Worm (Caenorhabditis elegans) whole organism, L2 larva: ENCODE data around the gene gcc-2.

Source experiments
- C34F6.9 ChIP-seq: fragments of 150-350 bp; optimal IDR thresholded peaks from 2 replicates; lab custom pipeline; 2014; ENCODE audit warnings: missing biosample characterization, missing genetic modification characterization
- F13H6.1 ChIP-seq: sonication (generic microtip); optimal IDR thresholded peaks from 2 replicates; lab custom pipeline; 2016; ENCODE audit warnings: missing genetic modification characterization, missing compliant biosample characterization
- Y55F3AM.14 ChIP-seq: fragments of 200-800 bp; sonication (Bioruptor generic); optimal IDR thresholded peaks from 2 replicates; lab custom pipeline; 2018; ENCODE audit warnings: mild to moderate bottlenecking, missing genetic modification characterization, missing compliant biosample characterization
- ZK546.5 ChIP-seq: sonication (generic microtip); optimal IDR thresholded peaks from 2 replicates; lab custom pipeline; 2017; ENCODE audit warnings: missing biosample characterization, missing genetic modification characterization
- alr-1 ChIP-seq: fragments of 150-350 bp; optimal IDR thresholded peaks from 2 replicates; lab custom pipeline; 2014; ENCODE audit warnings: missing biosample characterization, missing genetic modification characterization
- aly-2 ChIP-seq: fragments of 150-350 bp; optimal IDR thresholded peaks from 2 replicates; lab custom pipeline; 2014; ENCODE audit warnings: missing biosample characterization, missing genetic modification characterization
- blmp-1 ChIP-seq: sonication (generic microtip); optimal IDR thresholded peaks from 2 replicates; lab custom pipeline; 2017; ENCODE audit warnings: missing genetic modification characterization, mild to moderate bottlenecking, missing compliant biosample characterization, antibody characterized with exemption, moderate library complexity; ENCODE audit not compliant: insufficient read depth
- ceh-16 ChIP-seq: fragments of 150-350 bp; optimal IDR thresholded peaks from 2 replicates; lab custom pipeline; 2014; ENCODE audit warnings: missing biosample characterization, missing genetic modification characterization
- ceh-82 ChIP-seq: fragments of 150-350 bp; optimal IDR thresholded peaks from 2 replicates; lab custom pipeline; 2014; ENCODE audit warnings: missing biosample characterization, missing genetic modification characterization
- crh-2 ChIP-seq: sonication (generic microtip); optimal IDR thresholded peaks from 2 replicates; lab custom pipeline; 2017; ENCODE audit warnings: missing biosample characterization, missing genetic modification characterization
- dmd-4 ChIP-seq: sonication (generic microtip); optimal IDR thresholded peaks from 2 replicates; lab custom pipeline; 2017; ENCODE audit warnings: missing biosample characterization, missing genetic modification characterization
- elt-1 ChIP-seq: fragments of 150-350 bp; optimal IDR thresholded peaks from 2 replicates; lab custom pipeline; 2014; ENCODE audit warnings: missing biosample characterization, missing genetic modification characterization
- elt-3 ChIP-seq: sonication (generic microtip); optimal IDR thresholded peaks from 2 replicates; lab custom pipeline; 2017; ENCODE audit warnings: missing biosample characterization, missing genetic modification characterization
- fos-1 ChIP-seq: fragments of 150-350 bp; optimal IDR thresholded peaks from 2 replicates; lab custom pipeline; 2014; ENCODE audit warnings: missing biosample characterization, missing genetic modification characterization
- gmeb-1 ChIP-seq: fragments of 150-350 bp; optimal IDR thresholded peaks from 2 replicates; lab custom pipeline; 2014; ENCODE audit warnings: missing biosample characterization, missing genetic modification characterization
- lin-13 ChIP-seq: fragments of 150-350 bp; optimal IDR thresholded peaks from 2 replicates; lab custom pipeline; 2014; ENCODE audit warnings: missing biosample characterization, missing genetic modification reagents, missing genetic modification characterization
- lin-39 ChIP-seq: fragments of 150-350 bp; optimal IDR thresholded peaks from 2 replicates; lab custom pipeline; 2014; ENCODE audit warnings: missing biosample characterization, missing genetic modification reagents, missing genetic modification characterization
- lsy-2 ChIP-seq, 2 experiments: fragments of 150-350 bp in 1 of 2; sonication (generic microtip) in 1 of 2; optimal IDR thresholded peaks; 2 replicates each; lab custom pipeline; 2014 to 2017; ENCODE audit warnings: missing biosample characterization in 2 of 2, missing genetic modification characterization in 2 of 2
- mdl-1 ChIP-seq, 2 experiments: fragments of 150-350 bp in 1 of 2; sonication (generic microtip) in 1 of 2; optimal IDR thresholded peaks; 2 replicates each; lab custom pipeline; 2017; ENCODE audit warnings: missing biosample characterization in 2 of 2, missing genetic modification characterization in 2 of 2
- nhr-10 ChIP-seq: sonication (generic microtip); optimal IDR thresholded peaks from 2 replicates; lab custom pipeline; 2017; ENCODE audit warnings: missing biosample characterization, missing genetic modification characterization
- nhr-12 ChIP-seq: fragments of 150-350 bp; optimal IDR thresholded peaks from 2 replicates; lab custom pipeline; 2014; ENCODE audit warnings: missing biosample characterization, missing genetic modification characterization
- nhr-129 ChIP-seq: fragments of 150-350 bp; optimal IDR thresholded peaks from 2 replicates; lab custom pipeline; 2014; ENCODE audit warnings: missing biosample characterization, missing genetic modification characterization
- nhr-21 ChIP-seq: fragments of 150-350 bp; optimal IDR thresholded peaks from 2 replicates; lab custom pipeline; 2014; ENCODE audit warnings: missing biosample characterization, missing genetic modification characterization
- nhr-25 ChIP-seq: fragments of 150-350 bp; sonication (generic microtip); optimal IDR thresholded peaks from 3 replicates; lab custom pipeline; 2014; ENCODE audit warnings: missing biosample characterization, missing genetic modification characterization
- nhr-6 ChIP-seq: fragments of 150-350 bp; optimal IDR thresholded peaks from 2 replicates; lab custom pipeline; 2014; ENCODE audit warnings: missing biosample characterization, missing genetic modification characterization
- peb-1 ChIP-seq: fragments of 150-350 bp; optimal IDR thresholded peaks from 2 replicates; lab custom pipeline; 2014; ENCODE audit warnings: missing biosample characterization, missing genetic modification characterization
- sem-4 ChIP-seq: fragments of 150-350 bp; optimal IDR thresholded peaks from 2 replicates; lab custom pipeline; 2014; ENCODE audit warnings: missing biosample characterization, missing genetic modification reagents, missing genetic modification characterization
- sma-3 ChIP-seq: sonication (generic microtip); optimal IDR thresholded peaks from 2 replicates; lab custom pipeline; 2016; ENCODE audit warnings: missing genetic modification reagents, missing genetic modification characterization, missing compliant biosample characterization
- sma-9 ChIP-seq, 2 experiments: fragments of 150-350 bp in 1 of 2; sonication (generic microtip) in 1 of 2; optimal IDR thresholded peaks; 2 replicates each; lab custom pipeline; 2014 to 2016; ENCODE audit warnings: missing genetic modification characterization in 2 of 2, mild to moderate bottlenecking in 1 of 2, missing biosample characterization in 1 of 2, missing compliant biosample characterization in 1 of 2, missing genetic modification reagents in 1 of 2, moderate library complexity in 1 of 2
- unc-39 ChIP-seq: fragments of 150-350 bp; optimal IDR thresholded peaks from 2 replicates; lab custom pipeline; 2014; ENCODE audit warnings: missing biosample characterization, missing genetic modification characterization
- unc-62 ChIP-seq: fragments of 150-350 bp; optimal IDR thresholded peaks from 2 replicates; lab custom pipeline; 2014; ENCODE audit warnings: missing biosample characterization, missing genetic modification reagents, missing genetic modification characterization

The gcc-2 gene

DNA sequence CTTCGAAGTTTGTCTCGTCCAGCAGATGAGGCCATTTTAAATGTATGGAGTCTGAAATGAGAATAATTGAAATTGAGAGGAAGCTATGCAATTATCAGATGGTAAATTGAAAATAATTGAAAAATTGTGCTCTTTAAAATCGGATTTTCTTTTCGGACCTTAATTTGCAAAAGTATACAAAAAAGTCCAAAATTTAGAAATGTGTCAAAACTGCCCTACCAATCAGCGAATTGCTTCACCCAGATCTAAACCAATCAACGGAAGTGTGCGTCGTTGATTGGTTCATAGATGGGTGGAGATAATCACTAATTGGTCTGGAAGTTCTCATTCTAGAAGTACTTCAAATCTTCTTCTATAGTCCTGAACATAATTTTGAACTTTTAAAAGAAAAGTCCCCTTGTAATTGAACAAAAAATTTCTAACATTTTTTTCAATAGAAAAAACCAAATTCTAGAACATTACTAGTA lies 27.7 kb upstream of the gcc-2 start, which contains the start of gene R10E11.5:
R10E11.5 (minus strand) TSS at position 51 of the 467 bp plus-strand sequence.
- TF ChIP-seq aly-2 (tag; lab: Kevin White, UChicago) = no peak

DNA sequence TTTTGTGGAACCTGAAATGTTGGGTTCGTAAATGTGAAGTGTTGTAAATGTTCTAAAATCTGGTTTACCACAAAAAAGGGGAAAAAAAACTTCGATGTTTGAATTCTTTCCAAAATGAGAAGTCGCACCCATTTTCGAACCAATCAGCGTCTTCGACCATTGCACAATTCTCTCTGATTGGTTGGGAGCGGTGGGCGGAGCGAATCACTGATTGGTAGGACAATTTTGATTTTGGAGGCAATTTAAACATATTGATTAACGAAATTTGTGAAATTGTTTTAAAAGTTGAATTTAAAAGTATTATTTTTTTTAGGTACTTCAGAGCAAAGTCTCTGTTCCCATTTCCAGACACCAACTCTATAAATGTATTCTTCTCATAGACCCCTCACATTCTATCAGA lies 27.1 kb upstream of the gcc-2 start:
- TF ChIP-seq sma-3 (no peak), lin-39 (no peak), unc-62 (GFP tag; lab: Kevin White, UChicago) (no peak), nhr-21 (tag; lab: Kevin White, UChicago) (no peak), nhr-129 (no peak), ceh-82 (tag; lab: Kevin White, UChicago) (no peak), unc-39 (tag; lab: Kevin White, UChicago) (no peak), blmp-1 (tag; lab: Kevin White, UChicago) (no peak)

DNA sequence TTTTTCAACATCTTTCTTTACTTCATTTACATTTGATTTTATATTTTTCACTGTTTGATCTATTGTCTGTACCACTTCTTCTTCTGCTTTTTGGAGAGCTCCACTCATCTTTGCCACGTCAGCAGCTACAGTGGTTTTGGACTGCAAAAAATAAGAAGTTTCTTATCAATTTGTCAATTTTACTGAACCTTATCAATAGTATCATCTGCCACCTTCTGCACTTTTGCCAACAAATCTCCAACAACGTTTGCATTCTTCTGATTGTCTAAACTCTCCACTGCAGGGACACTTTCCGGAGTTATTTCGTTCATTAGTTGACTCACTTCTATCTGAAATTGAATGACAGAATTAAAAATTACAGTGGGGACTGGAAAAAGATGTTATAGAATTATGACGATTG lies 24.8 kb upstream of the gcc-2 start:
- TF ChIP-seq crh-2 (tag; lab: Kevin White, UChicago) (peak; percentile 84), lsy-2 (tag; optimal IDR thresholded peaks at IDR 0.05; lab: Kevin White, UChicago) (no peak), fos-1 (tag; lab: Kevin White, UChicago) (peak; percentile 95)
- TF ChIP-seq, all 48 proteins: peak for 2

DNA sequence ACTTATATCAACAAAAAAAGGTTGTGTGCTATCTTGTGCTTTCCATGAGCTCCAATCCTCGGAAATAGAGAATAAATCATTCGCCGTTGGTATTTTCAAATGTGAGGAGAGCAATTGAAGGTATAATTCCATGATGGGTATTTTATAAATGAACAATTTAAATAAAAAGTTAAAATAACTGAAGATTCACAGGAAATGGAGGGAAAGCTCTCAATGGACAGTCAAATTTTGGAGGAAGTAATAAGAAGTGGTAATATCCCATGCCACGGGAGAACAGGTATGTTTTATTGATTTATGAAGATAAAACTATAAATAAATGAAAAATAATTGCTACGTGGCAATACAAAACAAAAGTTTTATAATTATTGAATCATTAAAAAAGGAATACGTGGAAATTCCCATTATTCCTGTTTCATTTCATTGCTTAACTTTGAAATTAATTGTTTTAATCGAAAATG lies 21.2 kb upstream of the gcc-2 start:
- peak; percentile 27 for TF ChIP-seq sma-9 (GFP tag; optimal IDR thresholded peaks at IDR 0.05; lab: Kevin White, UChicago)
- TF ChIP-seq sma-9 (tag; optimal IDR thresholded peaks at IDR 0.05; lab: Kevin White, UChicago) = no peak
- TF ChIP-seq nhr-21 (tag; lab: Kevin White, UChicago) = peak; percentile 47
- peak; percentile 44 for TF ChIP-seq nhr-25 (tag; lab: Kevin White, UChicago)
- peak; percentile 25 for TF ChIP-seq sma-3
- no peak for TF ChIP-seq elt-1
- peak in 1 of 2 experiments; percentile 45 for TF ChIP-seq lsy-2 (tag; optimal IDR thresholded peaks at IDR 0.05; lab: Kevin White, UChicago)
- peak; percentile 57 for TF ChIP-seq lin-13
- TF ChIP-seq gmeb-1 (tag; lab: Kevin White, UChicago) = peak; percentile 44
- TF ChIP-seq nhr-10 (tag; lab: Kevin White, UChicago) = no peak
- peak; percentile 45 for TF ChIP-seq crh-2 (tag; lab: Kevin White, UChicago)
- TF ChIP-seq Y55F3AM.14 (GFP tag; lab: Kevin White, UChicago) = no peak
- no peak for TF ChIP-seq elt-3
- TF ChIP-seq ceh-16 = no peak
- TF ChIP-seq F13H6.1 (tag; lab: Kevin White, UChicago) = no peak
- no peak for TF ChIP-seq dmd-4 (tag; lab: Kevin White, UChicago)

DNA sequence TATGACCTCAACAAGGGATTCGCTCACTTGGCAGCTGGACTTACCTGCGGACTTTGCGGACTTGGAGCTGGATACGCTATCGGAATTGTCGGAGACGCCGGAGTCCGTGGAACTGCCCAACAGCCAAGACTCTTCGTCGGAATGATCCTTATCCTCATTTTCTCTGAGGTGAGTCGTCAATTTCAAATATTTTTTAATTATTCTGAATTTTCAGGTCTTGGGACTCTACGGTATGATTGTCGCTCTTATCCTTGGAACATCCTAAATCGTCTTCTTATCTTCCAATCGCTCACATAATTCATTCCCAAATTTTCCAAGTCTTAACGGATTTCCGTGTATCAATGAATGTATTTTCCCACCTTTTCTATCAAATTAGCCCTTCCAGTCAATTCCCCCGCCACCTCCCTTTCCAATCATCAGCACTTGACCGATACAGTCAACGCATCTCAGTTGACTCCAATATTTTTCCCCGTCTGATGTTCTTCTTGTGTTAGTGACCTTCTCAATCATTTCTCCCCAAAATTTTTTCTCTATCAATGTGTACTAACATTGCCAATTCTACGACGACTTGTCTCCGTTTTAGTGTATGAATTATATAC lies 20.6 kb upstream of the gcc-2 start, which contains the start of gene R10E11.6:
R10E11.6 (plus strand) TSS at position 524 of the 599 bp plus-strand sequence.
- no peak for TF ChIP-seq unc-62 (GFP tag; lab: Kevin White, UChicago)
- TF ChIP-seq ceh-82 (tag; lab: Kevin White, UChicago) = no peak
- TF ChIP-seq ceh-16 = no peak
- TF ChIP-seq fos-1 (tag; lab: Kevin White, UChicago) = no peak
- TF ChIP-seq ZK546.5 (tag; lab: Kevin White, UChicago) = no peak
- no peak for TF ChIP-seq alr-1 (tag; lab: Kevin White, UChicago)
- TF ChIP-seq Y55F3AM.14 (GFP tag; lab: Kevin White, UChicago) = no peak
- TF ChIP-seq sem-4 (tag; lab: Kevin White, UChicago) = no peak
- TF ChIP-seq C34F6.9 (tag; lab: Kevin White, UChicago) = no peak
- TF ChIP-seq nhr-12 (tag; lab: Kevin White, UChicago) = no peak
- TF ChIP-seq aly-2 (tag; lab: Kevin White, UChicago) = no peak
- TF ChIP-seq nhr-6 = no peak
- TF ChIP-seq elt-1 = no peak
- no peak for TF ChIP-seq mdl-1 (tag; optimal IDR thresholded peaks at IDR 0.05; lab: Kevin White, UChicago)
- no peak for TF ChIP-seq peb-1
- no peak for TF ChIP-seq sma-9 (GFP tag; optimal IDR thresholded peaks at IDR 0.05; lab: Kevin White, UChicago)
- TF ChIP-seq sma-9 (tag; optimal IDR thresholded peaks at IDR 0.05; lab: Kevin White, UChicago) = no peak
